Worm (Caenorhabditis elegans) whole organism, L1 larva: ENCODE results near the gene F46H5.4.

Experiments used
- blmp-1 ChIP-seq: fragments of 150-350 bp; optimal IDR thresholded peaks from 2 replicates; lab custom pipeline; 2014; ENCODE audit warnings: missing biosample characterization, missing genetic modification characterization
- mef-2 ChIP-seq: fragments of 150-350 bp; optimal IDR thresholded peaks from 2 replicates; lab custom pipeline; 2014; ENCODE audit warnings: missing biosample characterization, missing genetic modification characterization
- nhr-237 ChIP-seq: fragments of 150-350 bp; optimal IDR thresholded peaks from 2 replicates; lab custom pipeline; 2014; ENCODE audit warnings: missing biosample characterization, missing genetic modification characterization
- skn-1 ChIP-seq: fragments of 150-350 bp; optimal IDR thresholded peaks from 2 replicates; lab custom pipeline; 2014; ENCODE audit warnings: missing biosample characterization, missing genetic modification characterization
- ztf-11 ChIP-seq, 2 experiments: sonication (generic microtip); optimal IDR thresholded peaks; 2 replicates each; lab custom pipeline; 2016 to 2017; ENCODE audit warnings: missing genetic modification characterization in 2 of 2, missing biosample characterization in 1 of 2, missing compliant biosample characterization in 1 of 2

ce11 chrX:7234723-7235203, 19.6 kb downstream of the F46H5.4 start:
- no peak for TF ChIP-seq blmp-1 (tag; lab: Kevin White, UChicago)
- TF ChIP-seq ztf-11 (tag; optimal IDR thresholded peaks at IDR 0.05; lab: Kevin White, UChicago): no peak
- peak; percentile 7 for TF ChIP-seq skn-1 (tag; lab: Kevin White, UChicago)
- no peak for TF ChIP-seq mef-2
- TF ChIP-seq nhr-237 (tag; lab: Kevin White, UChicago): no peak
